Worm (Caenorhabditis elegans) whole organism, L4 larva: ENCODE measurements around the gene ser-4.

Experiments used
- dve-1 ChIP-seq: sonication (generic microtip); optimal IDR thresholded peaks from 2 replicates; lab custom pipeline; 2017; ENCODE audit warnings: antibody characterized with exemption, mild to moderate bottlenecking, missing genetic modification characterization, missing compliant biosample characterization; ENCODE audit not compliant: insufficient read depth
- snpc-4 ChIP-seq: fragments of 150-350 bp; optimal IDR thresholded peaks from 2 replicates; lab custom pipeline; 2014; ENCODE audit warnings: missing biosample characterization, missing genetic modification characterization

DNA sequence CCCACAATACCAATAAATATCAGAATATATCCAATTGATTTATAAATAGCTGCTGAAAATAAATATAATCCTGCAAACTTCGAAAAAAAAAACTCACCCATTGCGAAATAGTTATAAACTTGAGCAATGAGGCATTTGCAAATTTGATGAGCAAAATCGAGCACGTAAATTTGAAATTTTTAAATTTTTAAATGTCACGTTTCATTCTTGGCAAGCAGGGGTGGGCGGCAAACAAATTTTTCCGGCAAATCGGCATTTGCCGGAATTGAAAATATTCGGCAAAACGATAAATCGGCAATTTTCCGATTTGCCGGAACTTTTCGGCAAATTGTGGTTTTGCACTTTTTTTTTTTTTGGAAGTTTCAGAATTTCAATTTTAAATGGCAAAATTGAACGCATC, 43.0 kb downstream of the ser-4 start, which contains the start of gene Y22D7AR.14:
- no peak for TF ChIP-seq dve-1 (tag; lab: Kevin White, UChicago)
- TF ChIP-seq snpc-4: no peak
